Fruit fly (Drosophila melanogaster) whole organism, embryonic: ENCODE measurements around the gene Ms.

ENCODE experiments used
- BEAF-32 ChIP-seq: fragments of 200-800 bp; sonication (Bioruptor generic); optimal IDR thresholded peaks from 3 replicates; lab custom pipeline; 2017; ENCODE audit warnings: missing biosample characterization, missing genetic modification characterization, mild to moderate bottlenecking, moderate library complexity, missing genetic modification reagents
- CG1233 ChIP-seq: fragments of 200-800 bp; sonication (Bioruptor generic); optimal IDR thresholded peaks from 4 replicates; lab custom pipeline; 2018; ENCODE audit warnings: missing biosample characterization, mild to moderate bottlenecking, missing genetic modification characterization
- CG13287 ChIP-seq: fragments of 200-800 bp; sonication (Bioruptor generic); IDR thresholded peaks from 2 replicates; pipeline ENCODE4 v1.3.6; 2022; ENCODE audit warnings: missing biosample characterization, missing genetic modification characterization; ENCODE audit not compliant: partially characterized antibody
- CG1832 ChIP-seq: fragments of 200-800 bp; sonication (Bioruptor generic); optimal IDR thresholded peaks from 2 replicates; lab custom pipeline; 2017; ENCODE audit warnings: missing biosample characterization, mild to moderate bottlenecking, missing genetic modification characterization, inconsistent platforms
- CG2129 ChIP-seq: fragments of 200-800 bp; sonication (Bioruptor generic); IDR thresholded peaks from 2 replicates; pipeline ENCODE4 v1.3.6; 2022; ENCODE audit warnings: missing biosample characterization, missing genetic modification characterization; ENCODE audit not compliant: partially characterized antibody
- CG3163 ChIP-seq: fragments of 200-800 bp; sonication (Bioruptor generic); optimal IDR thresholded peaks from 3 replicates; lab custom pipeline; 2016; ENCODE audit warnings: missing biosample characterization, missing genetic modification characterization
- CG33213 ChIP-seq: fragments of 200-800 bp; sonication (Bioruptor generic); optimal IDR thresholded peaks from 3 replicates; lab custom pipeline; 2016; ENCODE audit warnings: missing biosample characterization, missing genetic modification characterization
- CG3726 ChIP-seq: fragments of 200-800 bp; sonication (Bioruptor generic); IDR thresholded peaks from 3 replicates; pipeline ENCODE4, ENCODE4 v1.3.6; 2022; ENCODE audit warnings: missing biosample characterization, missing genetic modification characterization
- CG3995 ChIP-seq: fragments of 200-800 bp; sonication (Bioruptor generic); optimal IDR thresholded peaks from 3 replicates; lab custom pipeline; 2016; ENCODE audit warnings: missing biosample characterization, missing genetic modification characterization
- CG4617 ChIP-seq: fragments of 200-800 bp; sonication (Bioruptor generic); optimal IDR thresholded peaks from 3 replicates; lab custom pipeline; 2016; ENCODE audit warnings: missing biosample characterization, missing genetic modification characterization, borderline replicate concordance
- CG4707 ChIP-seq: fragments of 200-800 bp; sonication (Bioruptor generic); optimal IDR thresholded peaks from 2 replicates; lab custom pipeline; 2018; ENCODE audit warnings: missing biosample characterization, mild to moderate bottlenecking, missing genetic modification characterization, moderate library complexity
- CG6854 ChIP-seq: fragments of 200-800 bp; sonication (Bioruptor generic); optimal IDR thresholded peaks from 3 replicates; lab custom pipeline; 2017; ENCODE audit warnings: missing biosample characterization, mild to moderate bottlenecking, missing genetic modification characterization
- CG7928 ChIP-seq: fragments of 200-800 bp; sonication (Bioruptor generic); optimal IDR thresholded peaks from 2 replicates; lab custom pipeline; 2017; ENCODE audit warnings: missing biosample characterization, mild to moderate bottlenecking, missing genetic modification characterization
- CG9437 ChIP-seq: fragments of 200-800 bp; sonication (Bioruptor generic); optimal IDR thresholded peaks from 2 replicates; lab custom pipeline; 2018; ENCODE audit warnings: missing biosample characterization, mild to moderate bottlenecking, missing genetic modification characterization
- CG9797 ChIP-seq: fragments of 200-800 bp; sonication (Bioruptor generic); optimal IDR thresholded peaks from 3 replicates; lab custom pipeline; 2018; ENCODE audit warnings: missing biosample characterization, mild to moderate bottlenecking, missing genetic modification characterization
- Doc2 ChIP-seq: fragments of 200-800 bp; sonication (Bioruptor generic); IDR thresholded peaks from 2 replicates; pipeline ENCODE4 v1.3.6; 2022; ENCODE audit warnings: missing biosample characterization, missing genetic modification characterization
- Doc3 ChIP-seq: fragments of 200-800 bp; sonication (Bioruptor generic); IDR thresholded peaks from 3 replicates; pipeline ENCODE4 v1.3.6; 2022; ENCODE audit warnings: missing biosample characterization, missing genetic modification characterization; ENCODE audit not compliant: partially characterized antibody
- Dp ChIP-seq: fragments of 200-800 bp; sonication (Bioruptor generic); optimal IDR thresholded peaks from 2 replicates; lab custom pipeline; 2018; ENCODE audit warnings: missing biosample characterization, mild to moderate bottlenecking, missing genetic modification characterization, moderate library complexity
- Eip74EF ChIP-seq, 2 experiments: fragments of 200-800 bp in 1 of 2; fragments of >200 bp in 1 of 2; sonication (Bioruptor generic) in 1 of 2; optimal IDR thresholded peaks; 2 replicates each; lab custom pipeline; 2017 to 2019; ENCODE audit warnings: missing biosample characterization in 2 of 2, missing genetic modification characterization in 2 of 2, mild to moderate bottlenecking in 1 of 2, moderate library complexity in 1 of 2
- Ets97D ChIP-seq: fragments of 200-800 bp; sonication (Bioruptor generic); optimal IDR thresholded peaks from 3 replicates; lab custom pipeline; 2016; ENCODE audit warnings: missing biosample characterization, missing genetic modification characterization
- HLH3B ChIP-seq: fragments of 200-800 bp; sonication (Bioruptor generic); IDR thresholded peaks from 2 replicates; pipeline ENCODE4 v1.3.6; 2022; ENCODE audit warnings: missing biosample characterization, missing genetic modification characterization
- Lpt ChIP-seq: fragments of >200 bp; optimal IDR thresholded peaks from 2 replicates; lab custom pipeline; 2018; ENCODE audit warnings: missing biosample characterization, missing genetic modification characterization
- MBD-R2 ChIP-seq: fragments of 200-800 bp; sonication (Bioruptor generic); IDR thresholded peaks from 2 replicates; pipeline ENCODE4 v1.3.6; 2022; ENCODE audit warnings: missing biosample characterization, missing genetic modification characterization
- MESR4 ChIP-seq: fragments of 200-800 bp; sonication (Bioruptor generic); optimal IDR thresholded peaks from 2 replicates; lab custom pipeline; 2018; ENCODE audit warnings: missing biosample characterization, mild to moderate bottlenecking, missing genetic modification characterization, moderate library complexity
- Myb ChIP-seq: fragments of 200-800 bp; sonication (Bioruptor generic); optimal IDR thresholded peaks from 2 replicates; lab custom pipeline; 2016; ENCODE audit warnings: missing biosample characterization, missing genetic modification characterization
- YL-1 ChIP-seq: fragments of 200-800 bp; sonication (Bioruptor generic); optimal IDR thresholded peaks from 3 replicates; lab custom pipeline; 2017; ENCODE audit warnings: missing biosample characterization, mild to moderate bottlenecking, missing genetic modification characterization
- ato ChIP-seq: fragments of 200-800 bp; sonication (Bioruptor generic); IDR thresholded peaks from 2 replicates; pipeline ENCODE4 v1.3.6; 2022; ENCODE audit warnings: missing biosample characterization, missing genetic modification characterization; ENCODE audit not compliant: partially characterized antibody
- danr ChIP-seq: fragments of 200-800 bp; sonication (Bioruptor generic); IDR thresholded peaks from 2 replicates; pipeline ENCODE4 v1.3.6; 2022; ENCODE audit warnings: missing biosample characterization, missing genetic modification characterization
- dysf ChIP-seq: fragments of 200-800 bp; sonication (Bioruptor generic); IDR thresholded peaks from 3 replicates; pipeline ENCODE4 v1.3.6; 2022; ENCODE audit warnings: missing biosample characterization, missing genetic modification characterization
- eve ChIP-seq, 2 experiments: fragments of >200 bp; optimal IDR thresholded peaks; 2 replicates each; lab custom pipeline; 2017; ENCODE audit warnings: missing biosample characterization in 2 of 2, missing genetic modification characterization in 2 of 2
- exex ChIP-seq: fragments of 200-800 bp; sonication (Bioruptor generic); optimal IDR thresholded peaks from 4 replicates; lab custom pipeline; 2018; ENCODE audit warnings: missing biosample characterization, mild to moderate bottlenecking, missing genetic modification characterization, moderate library complexity
- gfzf ChIP-seq: fragments of 200-800 bp; sonication (Bioruptor generic); optimal IDR thresholded peaks from 2 replicates; lab custom pipeline; 2016; ENCODE audit warnings: missing biosample characterization, mild to moderate bottlenecking, missing genetic modification characterization, moderate library complexity
- mirr ChIP-seq: fragments of 200-800 bp; sonication (Bioruptor generic); optimal IDR thresholded peaks from 3 replicates; lab custom pipeline; 2018; ENCODE audit warnings: missing biosample characterization, mild to moderate bottlenecking, missing genetic modification characterization
- pzg ChIP-seq: fragments of 200-800 bp; sonication (Bioruptor generic); optimal IDR thresholded peaks from 3 replicates; lab custom pipeline; 2018; ENCODE audit warnings: missing biosample characterization, mild to moderate bottlenecking, missing genetic modification characterization, moderate library complexity
- stwl ChIP-seq: fragments of 200-800 bp; sonication (Bioruptor generic); optimal IDR thresholded peaks from 3 replicates; lab custom pipeline; 2018; ENCODE audit warnings: missing biosample characterization, mild to moderate bottlenecking, missing genetic modification characterization, moderate library complexity
- trem ChIP-seq: fragments of 200-800 bp; optimal IDR thresholded peaks from 3 replicates; lab custom pipeline; 2019; ENCODE audit warnings: missing biosample characterization, mild to moderate bottlenecking, missing genetic modification characterization, moderate library complexity
- vvl ChIP-seq: fragments of 200-800 bp; sonication (Bioruptor generic); IDR thresholded peaks from 2 replicates; pipeline ENCODE4 v1.3.6; 2022; ENCODE audit warnings: missing biosample characterization, missing genetic modification characterization

Ms gene

dm6 chr3R:24353448-24353847, 12.1 kb downstream of the Ms start:
- TF ChIP-seq CG6854 (GFP tag; lab: Kevin White, UChicago) (no peak), Doc2 (GFP tag; lab: Robert Waterston, UW) (no peak), HLH3B (GFP tag; lab: Robert Waterston, UW) (no peak), mirr (GFP tag; lab: Kevin White, UChicago) (peak; percentile 79), exex (peak; percentile 78)

dm6 chr3R:24357698-24358097, 16.3 kb downstream of the Ms start, which contains the start of gene Golgin84:
Golgin84 (minus strand) TSS chr3R:24357938.
- TF ChIP-seq trem (tag; lab: Kevin White, UChicago) (peak; percentile 10), gfzf (GFP tag; lab: Kevin White, UChicago) (peak; percentile 71), CG6854 (GFP tag; lab: Kevin White, UChicago) (no peak), CG3163 (GFP tag; lab: Kevin White, UChicago) (no peak), Lpt (GFP tag; lab: Kevin White, UChicago) (no peak), CG9437 (GFP tag; lab: Kevin White, UChicago) (peak; percentile 89), BEAF-32 (GFP tag; lab: Kevin White, UChicago) (peak; percentile 16), Eip74EF (GFP tag; optimal IDR thresholded peaks at IDR 0.05; lab: Kevin White, UChicago) (no peak), stwl (tag; lab: Kevin White, UChicago) (peak; percentile 40), eve (GFP tag; optimal IDR thresholded peaks at IDR 0.05; lab: Kevin White, UChicago) (no peak), vvl (GFP tag; lab: Robert Waterston, UW) (no peak), ato (GFP tag; lab: Robert Waterston, UW) (peak; percentile 22; the same call in 1 of the 2 replicates), MESR4 (GFP tag; lab: Kevin White, UChicago) (peak; percentile 59), pzg (GFP tag; lab: Kevin White, UChicago) (peak; percentile 36), MBD-R2 (GFP tag; lab: Robert Waterston, UW) (peak; percentile 47), CG3995 (GFP tag; lab: Kevin White, UChicago) (peak; percentile 24), danr (GFP tag; lab: Robert Waterston, UW) (no peak), CG33213 (no peak), dysf (GFP tag; lab: Robert Waterston, UW) (no peak), Ets97D (GFP tag; lab: Kevin White, UChicago) (peak; percentile 16), CG7928 (no peak), Myb (GFP tag; lab: Kevin White, UChicago) (peak; percentile 94), mirr (GFP tag; lab: Kevin White, UChicago) (no peak), CG1233 (GFP tag; lab: Kevin White, UChicago) (no peak), CG13287 (GFP tag; lab: Robert Waterston, UW) (peak; percentile 16; the same call in 1 of the 2 replicates), CG3726 (0 out of 3 replicates have a peak, but pooled peaks have one; percentile 28), CG4707 (GFP tag; lab: Kevin White, UChicago) (no peak), Dp (GFP tag; lab: Kevin White, UChicago) (peak; percentile 21), CG1832 (no peak), YL-1 (GFP tag; lab: Kevin White, UChicago) (peak; percentile 26), CG9797 (GFP tag; lab: Kevin White, UChicago) (peak; percentile 62), Doc3 (GFP tag; lab: Robert Waterston, UW) (no peak), CG2129 (GFP tag; lab: Robert Waterston, UW) (no peak), CG4617 (peak; percentile 67)
